Fruit fly (Drosophila melanogaster) whole organism, pupa: Measurements from ENCODE around the gene M1BP.
A peak's percentile ranks its signal among the peaks of the same experiment; 100 is the strongest.

ENCODE experiments used
- CG10348 ChIP-seq: fragments of 200-800 bp; sonication (Bioruptor generic); IDR thresholded peaks from 2 replicates; pipeline ENCODE4 v1.3.6; 2022; ENCODE audit warnings: missing biosample characterization, missing genetic modification characterization
- CG12605 ChIP-seq: fragments of 200-800 bp; sonication (Bioruptor generic); IDR thresholded peaks from 2 replicates; pipeline ENCODE4 v1.3.6; 2022; ENCODE audit warnings: missing biosample characterization, missing genetic modification characterization
- CG13204 ChIP-seq: fragments of 200-800 bp; sonication (Bioruptor generic); optimal IDR thresholded peaks from 2 replicates; lab custom pipeline; 2018; ENCODE audit warnings: missing biosample characterization, mild to moderate bottlenecking, missing genetic modification characterization, moderate library complexity
- CG14655 ChIP-seq: fragments of 200-800 bp; sonication (Bioruptor generic); optimal IDR thresholded peaks from 3 replicates; lab custom pipeline; 2017; ENCODE audit warnings: mild to moderate bottlenecking, missing biosample characterization, missing genetic modification reagents, missing genetic modification characterization
- CG15710 ChIP-seq: fragments of 200-800 bp; sonication (Bioruptor generic); optimal IDR thresholded peaks from 2 replicates; lab custom pipeline; 2018; ENCODE audit warnings: missing biosample characterization, mild to moderate bottlenecking, missing genetic modification characterization, moderate library complexity
- CG17806 ChIP-seq: fragments of 200-800 bp; sonication (Bioruptor generic); optimal IDR thresholded peaks from 2 replicates; lab custom pipeline; 2018; ENCODE audit warnings: missing biosample characterization, mild to moderate bottlenecking, missing genetic modification characterization, moderate library complexity
- CG32121 ChIP-seq: fragments of 200-800 bp; sonication (Bioruptor generic); IDR thresholded peaks from 2 replicates; pipeline ENCODE4 v1.3.6; 2022; ENCODE audit warnings: missing biosample characterization, missing genetic modification characterization
- CG34367 ChIP-seq: fragments of 200-800 bp; sonication (Bioruptor generic); optimal IDR thresholded peaks from 2 replicates; lab custom pipeline; 2018; ENCODE audit warnings: missing biosample characterization, mild to moderate bottlenecking, missing genetic modification characterization
- CG4496 ChIP-seq: fragments of 200-800 bp; sonication (Bioruptor generic); IDR thresholded peaks from 3 replicates; pipeline ENCODE4 v1.3.6; 2022; ENCODE audit warnings: missing biosample characterization, missing genetic modification characterization
- CG8159 ChIP-seq: fragments of 200-800 bp; sonication (Bioruptor generic); optimal IDR thresholded peaks from 3 replicates; lab custom pipeline; 2018; ENCODE audit warnings: missing biosample characterization, mild to moderate bottlenecking, missing genetic modification characterization, moderate library complexity
- CG8301 ChIP-seq: fragments of 200-800 bp; sonication (Bioruptor generic); optimal IDR thresholded peaks from 2 replicates; lab custom pipeline; 2018; ENCODE audit warnings: missing biosample characterization, mild to moderate bottlenecking, missing genetic modification characterization
- CG9948 ChIP-seq: fragments of 200-800 bp; sonication (Bioruptor generic); optimal IDR thresholded peaks from 2 replicates; lab custom pipeline; 2018; ENCODE audit warnings: missing biosample characterization, mild to moderate bottlenecking, missing genetic modification characterization, moderate library complexity
- D1 ChIP-seq: fragments of 200-800 bp; sonication (Bioruptor generic); optimal IDR thresholded peaks from 2 replicates; lab custom pipeline; 2018; ENCODE audit warnings: missing biosample characterization, mild to moderate bottlenecking, missing genetic modification characterization, moderate library complexity
- EcR ChIP-seq: fragments of 200-800 bp; sonication (Bioruptor generic); optimal IDR thresholded peaks from 3 replicates; lab custom pipeline; 2019; ENCODE audit warnings: missing biosample characterization, missing genetic modification characterization, mild to moderate bottlenecking, moderate library complexity, missing genetic modification reagents
- Ets98B ChIP-seq: fragments of 200-800 bp; sonication (Bioruptor generic); IDR thresholded peaks from 2 replicates; pipeline ENCODE4 v1.3.6; 2022; ENCODE audit warnings: missing biosample characterization, missing genetic modification characterization
- Pif1A ChIP-seq: fragments of 200-800 bp; sonication (Bioruptor generic); optimal IDR thresholded peaks from 3 replicates; lab custom pipeline; 2016; ENCODE audit warnings: missing biosample characterization, missing genetic modification characterization
- Pif1B ChIP-seq: fragments of 200-800 bp; sonication (Bioruptor generic); optimal IDR thresholded peaks from 3 replicates; lab custom pipeline; 2016; ENCODE audit warnings: missing biosample characterization, missing genetic modification characterization
- Snoo ChIP-seq: fragments of 200-800 bp; sonication (Bioruptor generic); optimal IDR thresholded peaks from 3 replicates; lab custom pipeline; 2017; ENCODE audit warnings: missing biosample characterization, mild to moderate bottlenecking, missing genetic modification characterization, inconsistent platforms
- fd96Ca ChIP-seq: fragments of 200-800 bp; sonication (Bioruptor generic); IDR thresholded peaks from 3 replicates; pipeline ENCODE4 v1.3.6; 2022; ENCODE audit warnings: missing biosample characterization, missing genetic modification characterization
- gl ChIP-seq: fragments of 200-800 bp; sonication (Bioruptor generic); optimal IDR thresholded peaks from 2 replicates; lab custom pipeline; 2018; ENCODE audit warnings: missing biosample characterization, mild to moderate bottlenecking, missing genetic modification characterization
- rn ChIP-seq: fragments of 200-800 bp; sonication (Bioruptor generic); IDR thresholded peaks from 2 replicates; pipeline ENCODE4 v1.3.6; 2022; ENCODE audit warnings: missing biosample characterization, missing genetic modification characterization

The M1BP gene

DNA sequence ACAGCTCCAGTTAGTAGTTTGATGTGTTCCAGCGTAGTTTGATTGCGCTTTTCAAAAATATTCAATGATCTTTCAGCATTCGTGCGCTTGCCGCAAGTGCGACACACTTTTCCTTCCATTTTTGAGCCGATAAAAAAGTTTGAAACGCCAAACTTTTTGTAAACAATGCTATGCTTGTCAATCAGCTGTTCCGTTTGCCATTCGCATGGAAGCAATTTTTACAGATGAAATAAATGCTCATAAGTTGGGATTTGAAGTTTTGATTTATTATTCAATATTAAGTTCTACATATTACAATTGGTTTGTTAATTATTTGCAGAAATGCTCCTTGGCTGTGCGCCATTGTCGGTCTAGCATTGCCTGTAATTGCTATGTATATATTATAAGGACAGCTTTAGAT is 2.0 kb downstream of the M1BP start, which contains the start of gene ranshi:
TSS of gene ranshi (minus strand) at position 152 of the 400 bp plus-strand sequence.
- TF ChIP-seq CG9948 (tag; lab: Kevin White, UChicago) (no peak), CG4496 (no peak), CG17806 (tag; lab: Kevin White, UChicago) (no peak), fd96Ca (no peak), D1 (tag; lab: Kevin White, UChicago) (no peak), CG13204 (no peak), rn (GFP tag; lab: Robert Waterston, UW) (no peak), Pif1B (GFP tag; lab: Kevin White, UChicago) (no peak), Snoo (no peak), EcR (GFP tag; lab: Kevin White, UChicago) (no peak), CG12605 (GFP tag; lab: Robert Waterston, UW) (no peak), CG14655 (GFP tag; lab: Kevin White, UChicago) (no peak), gl (no peak), CG8301 (no peak), CG15710 (no peak)

DNA sequence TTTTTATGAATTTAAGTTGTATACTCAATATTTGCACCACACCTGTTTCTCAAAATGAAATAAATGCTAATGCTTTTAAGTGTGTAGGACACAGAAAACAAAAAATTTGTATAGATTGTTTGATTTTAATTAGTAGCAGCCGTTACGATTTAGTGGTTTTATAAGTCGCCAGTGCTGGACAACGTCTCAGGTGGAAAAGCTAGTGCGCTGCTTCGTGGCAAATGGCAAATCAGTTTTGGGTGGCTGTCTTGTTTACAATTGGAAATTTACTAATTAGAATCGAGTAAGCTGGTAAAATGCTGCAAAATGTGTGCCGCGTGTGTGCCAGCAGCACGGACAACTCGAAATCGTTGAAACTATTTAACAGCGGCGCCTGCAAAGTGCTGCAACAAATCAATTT is 4.9 kb downstream of the M1BP start, which contains the start of gene CG8159:
TSS of gene CG8159 (plus strand) at position 223 of the 400 bp plus-strand sequence.
- TF ChIP-seq Pif1A (no peak), CG14655 (GFP tag; lab: Kevin White, UChicago) (no peak), gl (no peak), CG32121 (GFP tag; lab: Robert Waterston, UW) (no peak), fd96Ca (no peak), CG15710 (no peak), CG34367 (tag; lab: Kevin White, UChicago) (no peak), Ets98B (GFP tag; lab: Robert Waterston, UW) (no peak), CG17806 (tag; lab: Kevin White, UChicago) (no peak), D1 (tag; lab: Kevin White, UChicago) (no peak)

DNA sequence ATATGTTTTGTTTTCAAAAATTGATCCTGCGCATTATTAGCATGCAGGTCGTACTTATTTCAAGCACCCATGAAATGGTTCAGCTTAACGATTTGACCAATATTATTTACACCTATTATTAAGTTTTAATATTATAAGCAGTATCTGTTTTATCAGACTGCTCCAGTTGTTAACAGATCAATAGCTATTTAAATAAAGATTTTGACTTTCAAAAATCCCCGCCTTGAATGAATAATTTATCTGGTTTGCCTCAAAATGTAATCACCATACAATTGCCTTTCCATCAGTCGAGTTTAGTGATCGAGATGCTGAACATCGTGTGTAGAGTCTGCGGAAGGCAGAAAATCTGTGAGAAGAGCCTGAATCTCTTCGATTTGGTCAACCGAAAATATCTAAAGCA is 6.3 kb downstream of the M1BP start, which contains the start of gene ouib:
TSS of gene ouib (plus strand) at position 301 of the 400 bp plus-strand sequence.
- no peak for TF ChIP-seq CG15710
- TF ChIP-seq CG9948 (tag; lab: Kevin White, UChicago) = no peak
- TF ChIP-seq CG8159 (tag; lab: Kevin White, UChicago) = no peak
- no peak for TF ChIP-seq Pif1A
- no peak for TF ChIP-seq Pif1B (GFP tag; lab: Kevin White, UChicago)

DNA sequence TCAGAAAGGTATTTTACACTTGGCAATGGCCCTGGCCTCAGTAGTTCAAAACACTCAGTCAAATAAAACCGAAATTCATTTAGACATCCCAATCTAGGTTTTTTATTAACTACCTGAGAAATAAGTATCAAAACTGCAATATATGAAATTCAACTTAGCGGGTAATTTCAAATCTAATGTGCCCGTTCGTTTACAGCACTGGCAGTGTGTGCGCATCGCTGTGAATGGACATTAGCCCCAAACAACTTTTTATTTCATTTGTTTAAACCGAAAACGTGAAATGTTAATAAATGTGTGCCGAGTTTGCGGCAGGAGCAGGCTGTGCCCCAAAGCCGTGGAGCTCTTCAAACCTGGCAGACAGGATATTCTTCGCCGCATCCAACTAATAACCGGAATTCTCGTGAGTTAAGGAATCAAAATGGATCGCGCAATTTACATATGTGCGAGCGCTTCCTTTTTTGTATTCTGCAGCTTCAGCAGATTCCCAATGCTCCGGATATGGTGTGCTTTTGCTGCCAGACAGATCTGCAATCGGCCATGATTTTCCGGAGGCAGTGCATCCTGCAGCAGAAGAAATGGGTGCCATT is 8.4 kb downstream of the M1BP start, which contains the start of gene nom:
TSS of gene nom (plus strand) at position 213 of the 587 bp plus-strand sequence.
- TF ChIP-seq rn (GFP tag; lab: Robert Waterston, UW) = no peak

DNA sequence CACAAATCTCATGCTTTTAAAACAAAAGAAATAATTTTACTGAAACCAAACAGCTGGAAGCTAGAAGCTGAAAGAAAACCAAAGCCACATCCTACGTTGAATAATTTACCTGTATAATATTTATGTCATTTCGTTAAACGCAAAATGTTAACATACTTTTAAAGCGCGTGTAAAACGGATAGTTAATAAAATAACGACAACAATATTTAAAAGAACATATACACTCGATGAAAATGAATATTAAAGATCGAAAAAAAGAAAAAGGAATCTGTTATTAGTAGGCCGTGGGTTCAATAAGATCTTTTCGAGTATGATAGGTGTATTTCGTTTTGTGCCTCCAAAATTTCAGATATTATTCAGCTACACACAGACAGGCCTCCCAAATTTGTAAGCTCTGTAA is 10.4 kb downstream of the M1BP start, which contains the start of gene CG8136:
TSS of gene CG8136 (plus strand) at position 301 of the 400 bp plus-strand sequence.
- TF ChIP-seq Pif1A = no peak
- TF ChIP-seq Ets98B (GFP tag; lab: Robert Waterston, UW) = no peak
- TF ChIP-seq CG8159 (tag; lab: Kevin White, UChicago) = no peak
- TF ChIP-seq EcR (GFP tag; lab: Kevin White, UChicago) = no peak
- TF ChIP-seq Snoo = no peak
- TF ChIP-seq CG17806 (tag; lab: Kevin White, UChicago) = no peak
- TF ChIP-seq gl = no peak
- no peak for TF ChIP-seq rn (GFP tag; lab: Robert Waterston, UW)
- no peak for TF ChIP-seq CG13204
- no peak for TF ChIP-seq CG10348 (GFP tag; lab: Robert Waterston, UW)
- no peak for TF ChIP-seq CG34367 (tag; lab: Kevin White, UChicago)
- TF ChIP-seq Pif1B (GFP tag; lab: Kevin White, UChicago) = no peak
- no peak for TF ChIP-seq fd96Ca
- TF ChIP-seq CG15710 = no peak
- no peak for TF ChIP-seq CG4496
- TF ChIP-seq D1 (tag; lab: Kevin White, UChicago) = no peak

DNA sequence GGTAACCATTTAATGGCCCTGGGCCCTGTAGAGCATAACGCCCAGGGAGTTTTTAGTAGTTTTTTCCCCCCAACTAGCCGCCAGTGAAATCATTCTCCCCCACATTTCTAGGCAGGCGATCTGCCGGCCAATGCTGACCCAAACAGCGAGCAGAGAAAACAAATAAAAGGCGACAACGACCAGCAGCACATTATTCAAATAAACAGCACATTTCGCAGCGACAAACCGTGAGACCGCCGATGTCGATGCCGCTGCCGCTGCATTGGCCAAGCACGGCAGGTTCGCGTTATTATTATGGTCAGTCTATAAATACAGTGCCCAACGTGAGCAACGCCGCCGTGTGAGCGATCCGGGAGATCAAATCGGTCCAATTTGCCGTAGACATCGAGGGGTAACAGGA is 12.6 kb downstream of the M1BP start, which contains the start of gene CG11760:
TSS of gene CG11760 (plus strand) at position 301 of the 400 bp plus-strand sequence.
- no peak for TF ChIP-seq gl
- no peak for TF ChIP-seq Pif1A
- no peak for TF ChIP-seq fd96Ca
- TF ChIP-seq CG34367 (tag; lab: Kevin White, UChicago) = no peak
- TF ChIP-seq CG32121 (GFP tag; lab: Robert Waterston, UW) = no peak
- TF ChIP-seq CG8159 (tag; lab: Kevin White, UChicago) = no peak
- TF ChIP-seq CG4496 = 0 out of 3 replicates have a peak, but pooled peaks have one; percentile 29

DNA sequence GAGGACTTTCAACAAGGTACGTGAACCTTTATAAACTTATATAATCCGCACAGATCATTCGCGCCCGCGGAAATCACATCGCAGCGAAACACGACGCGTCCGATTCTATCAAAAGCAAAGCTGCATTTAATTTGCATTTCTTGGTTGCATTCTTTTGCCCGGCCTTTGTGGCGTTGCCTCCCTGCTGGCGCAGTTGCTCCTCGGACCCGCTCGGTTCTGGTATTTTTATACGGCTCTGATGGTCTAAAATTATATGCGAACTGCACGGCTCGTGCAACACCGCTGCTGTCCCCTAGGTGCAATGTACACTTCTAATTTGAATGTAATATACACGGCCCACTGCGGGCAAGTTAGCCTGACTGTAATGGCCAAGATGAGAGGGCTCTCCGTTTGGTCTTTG is 13.1 kb downstream of the M1BP start, which contains the start of gene Cks85A:
TSS of gene Cks85A (minus strand) at position 101 of the 400 bp plus-strand sequence.
- no peak; the same call in 1 of the 2 replicates for TF ChIP-seq CG32121 (GFP tag; lab: Robert Waterston, UW)
- no peak for TF ChIP-seq Pif1B (GFP tag; lab: Kevin White, UChicago)
- TF ChIP-seq CG12605 (GFP tag; lab: Robert Waterston, UW) = no peak
- no peak for TF ChIP-seq EcR (GFP tag; lab: Kevin White, UChicago)
- TF ChIP-seq CG14655 (GFP tag; lab: Kevin White, UChicago) = no peak
- TF ChIP-seq CG10348 (GFP tag; lab: Robert Waterston, UW) = no peak
- no peak for TF ChIP-seq gl
- TF ChIP-seq fd96Ca = no peak
- no peak for TF ChIP-seq CG17806 (tag; lab: Kevin White, UChicago)
- no peak for TF ChIP-seq rn (GFP tag; lab: Robert Waterston, UW)
- no peak for TF ChIP-seq D1 (tag; lab: Kevin White, UChicago)
- TF ChIP-seq CG9948 (tag; lab: Kevin White, UChicago) = no peak
- TF ChIP-seq Snoo = no peak
- TF ChIP-seq Ets98B (GFP tag; lab: Robert Waterston, UW) = no peak; the same call in 1 of the 2 replicates
- no peak for TF ChIP-seq CG8301
- TF ChIP-seq, all 21 proteins: peak for 0
